Fruit fly (Drosophila melanogaster) whole organism, embryonic: ENCODE measurements around the gene ETHR.
A peak's percentile ranks its signal among the peaks of the same experiment; 100 is the strongest.

Experiments
- CG10462 ChIP-seq: fragments of 200-800 bp; sonication (Bioruptor generic); optimal IDR thresholded peaks from 2 replicates; lab custom pipeline; 2016; ENCODE audit warnings: missing biosample characterization, missing genetic modification characterization
- CG11504 ChIP-seq: fragments of 200-800 bp; sonication (Bioruptor generic); optimal IDR thresholded peaks from 3 replicates; lab custom pipeline; 2019; ENCODE audit warnings: missing biosample characterization, mild to moderate bottlenecking, missing genetic modification characterization, moderate library complexity
- CG12104 ChIP-seq: fragments of 200-800 bp; sonication (Bioruptor generic); optimal IDR thresholded peaks from 3 replicates; lab custom pipeline; 2016; ENCODE audit warnings: missing biosample characterization, missing genetic modification characterization
- CG13894 ChIP-seq: fragments of 200-800 bp; sonication (Bioruptor generic); optimal IDR thresholded peaks from 3 replicates; lab custom pipeline; 2018; ENCODE audit warnings: missing biosample characterization, mild to moderate bottlenecking, missing genetic modification characterization, moderate library complexity
- CG14860 ChIP-seq: fragments of 200-800 bp; sonication (Bioruptor generic); IDR thresholded peaks from 3 replicates; pipeline ENCODE4 v1.3.6; 2022; ENCODE audit warnings: missing biosample characterization, missing genetic modification characterization; ENCODE audit not compliant: partially characterized antibody
- CG15479 ChIP-seq: fragments of 200-800 bp; sonication (Bioruptor generic); optimal IDR thresholded peaks from 3 replicates; lab custom pipeline; 2019; ENCODE audit warnings: missing biosample characterization, mild to moderate bottlenecking, missing genetic modification characterization, moderate library complexity
- CG1603 ChIP-seq: fragments of 200-800 bp; sonication (Bioruptor generic); optimal IDR thresholded peaks from 2 replicates; lab custom pipeline; 2019; ENCODE audit warnings: missing biosample characterization, mild to moderate bottlenecking, missing genetic modification characterization, moderate library complexity
- CG17359 ChIP-seq: fragments of 200-800 bp; sonication (Bioruptor generic); optimal IDR thresholded peaks from 3 replicates; lab custom pipeline; 2018; ENCODE audit warnings: missing biosample characterization, mild to moderate bottlenecking, missing genetic modification characterization, moderate library complexity
- CG2116 ChIP-seq: fragments of 200-800 bp; sonication (Bioruptor generic); optimal IDR thresholded peaks from 3 replicates; lab custom pipeline; 2018; ENCODE audit warnings: missing biosample characterization, mild to moderate bottlenecking, missing genetic modification characterization
- CG2202 ChIP-seq: fragments of 200-800 bp; sonication (Bioruptor generic); optimal IDR thresholded peaks from 2 replicates; lab custom pipeline; 2018; ENCODE audit warnings: missing biosample characterization, mild to moderate bottlenecking, missing genetic modification characterization
- CG2678 ChIP-seq: fragments of 200-800 bp; sonication (Bioruptor generic); optimal IDR thresholded peaks from 3 replicates; lab custom pipeline; 2019; ENCODE audit warnings: missing biosample characterization, mild to moderate bottlenecking, missing genetic modification characterization, moderate library complexity
- CG2875 ChIP-seq: fragments of 200-800 bp; sonication (Bioruptor generic); optimal IDR thresholded peaks from 2 replicates; lab custom pipeline; 2017; ENCODE audit warnings: missing biosample characterization, mild to moderate bottlenecking, missing genetic modification characterization, missing genetic modification reagents
- CG3995 ChIP-seq: fragments of 200-800 bp; sonication (Bioruptor generic); optimal IDR thresholded peaks from 3 replicates; lab custom pipeline; 2016; ENCODE audit warnings: missing biosample characterization, missing genetic modification characterization
- CG6813 ChIP-seq: fragments of 200-800 bp; sonication (Bioruptor generic); optimal IDR thresholded peaks from 2 replicates; lab custom pipeline; 2017; ENCODE audit warnings: missing biosample characterization, missing genetic modification characterization, mild to moderate bottlenecking, moderate library complexity, missing genetic modification reagents
- CG7839 ChIP-seq: fragments of 200-800 bp; sonication (Bioruptor generic); optimal IDR thresholded peaks from 3 replicates; lab custom pipeline; 2018; ENCODE audit warnings: missing biosample characterization, mild to moderate bottlenecking, missing genetic modification characterization, moderate library complexity
- CG7928 ChIP-seq: fragments of 200-800 bp; sonication (Bioruptor generic); optimal IDR thresholded peaks from 2 replicates; lab custom pipeline; 2017; ENCODE audit warnings: missing biosample characterization, mild to moderate bottlenecking, missing genetic modification characterization
- CG8290 ChIP-seq, 3 experiments: fragments of 200-800 bp; sonication (Bioruptor generic); optimal IDR thresholded peaks; 2 replicates each; lab custom pipeline; 2016 to 2019; ENCODE audit warnings: missing biosample characterization in 3 of 3, missing genetic modification characterization in 3 of 3, mild to moderate bottlenecking in 2 of 3, moderate library complexity in 1 of 3
- CG9727 ChIP-seq: fragments of 200-800 bp; sonication (Bioruptor generic); optimal IDR thresholded peaks from 3 replicates; lab custom pipeline; 2017; ENCODE audit warnings: missing biosample characterization, mild to moderate bottlenecking, missing genetic modification characterization
- Deaf1 ChIP-seq: fragments of 200-800 bp; optimal IDR thresholded peaks from 3 replicates; lab custom pipeline; 2019; ENCODE audit warnings: missing biosample characterization, mild to moderate bottlenecking, missing genetic modification characterization, moderate library complexity
- Dek ChIP-seq: fragments of 200-800 bp; sonication (Bioruptor generic); optimal IDR thresholded peaks from 3 replicates; lab custom pipeline; 2019; ENCODE audit warnings: missing biosample characterization, mild to moderate bottlenecking, missing genetic modification characterization, moderate library complexity
- Fer3 ChIP-seq: fragments of 200-800 bp; sonication (Bioruptor generic); optimal IDR thresholded peaks from 2 replicates; lab custom pipeline; 2018; ENCODE audit warnings: missing biosample characterization, mild to moderate bottlenecking, missing genetic modification characterization, moderate library complexity
- Hsf ChIP-seq: fragments of 200-800 bp; sonication (Bioruptor generic); optimal IDR thresholded peaks from 3 replicates; lab custom pipeline; 2016; ENCODE audit warnings: missing biosample characterization, missing genetic modification characterization
- Lhr ChIP-seq: fragments of 200-800 bp; sonication (Bioruptor generic); optimal IDR thresholded peaks from 3 replicates; lab custom pipeline; 2017; ENCODE audit warnings: mild to moderate bottlenecking, missing biosample characterization, missing genetic modification reagents, missing genetic modification characterization
- PHDP ChIP-seq: fragments of 200-800 bp; sonication (Bioruptor generic); optimal IDR thresholded peaks from 3 replicates; lab custom pipeline; 2018; ENCODE audit warnings: missing biosample characterization, mild to moderate bottlenecking, missing genetic modification characterization, moderate library complexity
- Pdp1 ChIP-seq, 2 experiments: fragments of 200-800 bp; sonication (Bioruptor generic); optimal IDR thresholded peaks; 3 replicates each; lab custom pipeline; 2016; ENCODE audit warnings: missing biosample characterization in 2 of 2, missing genetic modification characterization in 2 of 2, mild to moderate bottlenecking in 1 of 2, moderate library complexity in 1 of 2
- Ptx1 ChIP-seq: fragments of 200-800 bp; sonication (Bioruptor generic); IDR thresholded peaks from 2 replicates; pipeline ENCODE4 v1.3.6; 2022; ENCODE audit warnings: missing biosample characterization, missing genetic modification characterization
- Ravus ChIP-seq: fragments of 200-800 bp; sonication (Bioruptor generic); IDR thresholded peaks from 2 replicates; pipeline ENCODE4 v1.3.6; 2022; ENCODE audit warnings: missing biosample characterization, missing genetic modification characterization
- Rfx ChIP-seq: fragments of 200-800 bp; sonication (Bioruptor generic); IDR thresholded peaks from 2 replicates; pipeline ENCODE4 v1.3.6; 2022; ENCODE audit warnings: missing biosample characterization, missing genetic modification characterization
- Trl ChIP-seq, 3 experiments: fragments of >200 bp in 2 of 3; fragments of 200-800 bp in 1 of 3; sonication (Bioruptor generic) in 1 of 3; optimal IDR thresholded peaks; 2 replicates in 1 of 3; 3 replicates in 2 of 3; lab custom pipeline; 2016 to 2017; ENCODE audit warnings: missing biosample characterization in 1 of 3, missing genetic modification characterization in 1 of 3
- Usf ChIP-seq: fragments of 200-800 bp; sonication (Bioruptor generic); optimal IDR thresholded peaks from 2 replicates; lab custom pipeline; 2017; ENCODE audit warnings: missing genotype, missing biosample characterization, missing genetic modification characterization
- Vsx1 ChIP-seq: fragments of 200-800 bp; sonication (Bioruptor generic); optimal IDR thresholded peaks from 2 replicates; lab custom pipeline; 2017; ENCODE audit warnings: missing biosample characterization, mild to moderate bottlenecking, missing genetic modification characterization, missing genetic modification reagents
- amos ChIP-seq: fragments of 200-800 bp; sonication (Bioruptor generic); IDR thresholded peaks from 2 replicates; pipeline ENCODE4 v1.3.6; 2022; ENCODE audit warnings: missing biosample characterization, missing genetic modification characterization; ENCODE audit not compliant: partially characterized antibody
- ato ChIP-seq: fragments of 200-800 bp; sonication (Bioruptor generic); IDR thresholded peaks from 2 replicates; pipeline ENCODE4 v1.3.6; 2022; ENCODE audit warnings: missing biosample characterization, missing genetic modification characterization; ENCODE audit not compliant: partially characterized antibody
- chif ChIP-seq, 2 experiments: fragments of 200-800 bp; sonication (Bioruptor generic); optimal IDR thresholded peaks; 3 replicates each; lab custom pipeline; 2016; ENCODE audit warnings: missing biosample characterization in 2 of 2, missing genetic modification characterization in 2 of 2
- chinmo ChIP-seq: fragments of 200-800 bp; sonication (Bioruptor generic); IDR thresholded peaks from 4 replicates; pipeline ENCODE4 v1.3.6; 2022; ENCODE audit warnings: missing biosample characterization, missing genetic modification characterization; ENCODE audit not compliant: partially characterized antibody
- corto ChIP-seq: fragments of 200-800 bp; sonication (Bioruptor generic); optimal IDR thresholded peaks from 2 replicates; lab custom pipeline; 2016; ENCODE audit warnings: missing biosample characterization, mild to moderate bottlenecking, missing genetic modification characterization, moderate library complexity
- dati ChIP-seq: fragments of 200-800 bp; sonication (Bioruptor generic); IDR thresholded peaks from 2 replicates; pipeline ENCODE4 v1.3.6; 2022; ENCODE audit warnings: missing biosample characterization, missing genetic modification characterization
- dpn ChIP-seq, 2 experiments: fragments of 200-800 bp; sonication (Bioruptor generic); optimal IDR thresholded peaks; 3 replicates each; lab custom pipeline; 2016; ENCODE audit warnings: missing biosample characterization in 2 of 2, missing genetic modification characterization in 2 of 2
- ewg ChIP-seq: fragments of 200-800 bp; sonication (Bioruptor generic); optimal IDR thresholded peaks from 3 replicates; lab custom pipeline; 2017; ENCODE audit warnings: mild to moderate bottlenecking, missing biosample characterization, missing genetic modification reagents, missing genetic modification characterization
- eyg ChIP-seq: fragments of 200-800 bp; sonication (Bioruptor generic); optimal IDR thresholded peaks from 3 replicates; lab custom pipeline; 2016; ENCODE audit warnings: missing biosample characterization, missing genetic modification characterization
- fd3F ChIP-seq: fragments of 200-800 bp; sonication (Bioruptor generic); optimal IDR thresholded peaks from 2 replicates; lab custom pipeline; 2018; ENCODE audit warnings: missing biosample characterization, mild to moderate bottlenecking, missing genetic modification characterization, moderate library complexity
- ftz-f1 ChIP-seq: fragments of 200-800 bp; sonication (Bioruptor generic); optimal IDR thresholded peaks from 2 replicates; lab custom pipeline; 2016; ENCODE audit warnings: missing biosample characterization, missing genetic modification characterization
- gcm2 ChIP-seq: fragments of 200-800 bp; sonication (Bioruptor generic); optimal IDR thresholded peaks from 2 replicates; lab custom pipeline; 2016; ENCODE audit warnings: missing biosample characterization, missing genetic modification characterization
- gem ChIP-seq: fragments of 200-800 bp; sonication (Bioruptor generic); optimal IDR thresholded peaks from 2 replicates; lab custom pipeline; 2019; ENCODE audit warnings: missing biosample characterization, mild to moderate bottlenecking, missing genetic modification characterization, moderate library complexity
- klu ChIP-seq: fragments of 200-800 bp; sonication (Bioruptor generic); IDR thresholded peaks from 2 replicates; pipeline ENCODE4 v1.3.6; 2022; ENCODE audit warnings: missing biosample characterization, missing genetic modification characterization
- stc ChIP-seq: fragments of 200-800 bp; sonication (Bioruptor generic); IDR thresholded peaks from 2 replicates; pipeline ENCODE4 v1.3.6; 2022; ENCODE audit warnings: missing biosample characterization, missing genetic modification characterization
- vfl ChIP-seq: fragments of 200-800 bp; sonication (Bioruptor generic); optimal IDR thresholded peaks from 2 replicates; lab custom pipeline; 2016; ENCODE audit warnings: missing biosample characterization, missing genetic modification characterization
- vvl ChIP-seq: fragments of 200-800 bp; sonication (Bioruptor generic); IDR thresholded peaks from 2 replicates; pipeline ENCODE4 v1.3.6; 2022; ENCODE audit warnings: missing biosample characterization, missing genetic modification characterization
- zen2 ChIP-seq: fragments of 200-800 bp; sonication (Bioruptor generic); IDR thresholded peaks from 3 replicates; pipeline ENCODE4 v1.3.6; 2022; ENCODE audit warnings: missing biosample characterization, missing genetic modification characterization; ENCODE audit not compliant: partially characterized antibody

ETHR gene

DNA sequence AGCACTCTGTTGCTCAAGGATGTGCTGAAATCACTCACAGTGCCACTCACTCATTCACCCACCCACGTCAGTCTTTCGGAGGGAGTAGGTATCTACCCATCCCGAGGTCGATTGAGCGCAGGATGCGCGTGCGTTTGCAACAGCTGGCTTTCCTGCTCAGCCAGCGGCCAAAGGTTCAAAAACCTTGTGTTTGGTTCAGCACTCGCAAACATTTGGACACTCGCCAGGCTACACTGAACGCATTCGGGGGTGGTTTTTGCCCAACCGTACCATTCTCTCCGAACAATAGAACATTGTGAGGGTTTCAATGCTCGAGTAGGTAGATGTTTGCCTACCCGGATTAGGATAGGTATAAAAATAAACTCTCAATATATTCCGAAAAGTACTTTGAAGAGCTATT, 48.2 kb downstream of the ETHR start (continued):
- TF ChIP-seq corto (GFP tag; lab: Kevin White, UChicago) (no peak), CG13894 (tag; lab: Kevin White, UChicago) (peak; percentile 20), vvl (GFP tag; lab: Robert Waterston, UW) (peak; percentile 52; the same call in 1 of the 2 replicates), gem (no peak), CG8290 (GFP tag; optimal IDR thresholded peaks at IDR 0.05; lab: Kevin White, UChicago) (no peak), CG8290 (tag; optimal IDR thresholded peaks at IDR 0.05; lab: Kevin White, UChicago) (peak in 1 of 2 experiments; percentile 49), gcm2 (GFP tag; lab: Kevin White, UChicago) (no peak), Ravus (GFP tag; lab: Robert Waterston, UW) (no peak), CG2202 (tag; lab: Kevin White, UChicago) (no peak), CG6813 (no peak), zen2 (no peak; the same call in 2 of the 3 replicates), CG1603 (tag; lab: Kevin White, UChicago) (no peak), Usf (GFP tag; lab: Kevin White, UChicago) (no peak), Hsf (GFP tag; lab: Kevin White, UChicago) (peak; percentile 7), Trl (optimal IDR thresholded peaks at IDR 0.05; lab: Kevin White, UChicago) (no peak), Trl (GFP tag; optimal IDR thresholded peaks at IDR 0.05; lab: Kevin White, UChicago) (no peak), CG11504 (no peak), dati (no peak), ato (GFP tag; lab: Robert Waterston, UW) (no peak), CG14860 (no peak), chinmo (0 out of 4 replicates have a peak, but pooled peaks have one; percentile 3), ewg (peak; percentile 71), Pdp1 (GFP tag; optimal IDR thresholded peaks at IDR 0.05; lab: Kevin White, UChicago) (no peak), CG3995 (no peak), fd3F (no peak), CG2678 (tag; lab: Kevin White, UChicago) (no peak), amos (GFP tag; lab: Robert Waterston, UW) (peak; percentile 16; the same call in 1 of the 2 replicates), PHDP (tag; lab: Kevin White, UChicago) (no peak), klu (GFP tag; lab: Robert Waterston, UW) (no peak), stc (no peak), Fer3 (tag; lab: Kevin White, UChicago) (no peak), CG12104 (GFP tag; lab: Kevin White, UChicago) (no peak), CG7839 (tag; lab: Kevin White, UChicago) (no peak), dpn (GFP tag; optimal IDR thresholded peaks at IDR 0.05; lab: Kevin White, UChicago) (no peak), CG10462 (GFP tag; lab: Kevin White, UChicago) (no peak), CG7928 (GFP tag; lab: Kevin White, UChicago) (no peak), ftz-f1 (GFP tag; lab: Kevin White, UChicago) (no peak), Ptx1 (no peak), CG2875 (GFP tag; lab: Kevin White, UChicago) (no peak), vfl (no peak), CG17359 (tag; lab: Kevin White, UChicago) (no peak), Dek (tag; lab: Kevin White, UChicago) (no peak), Deaf1 (tag; lab: Kevin White, UChicago) (no peak), CG9727 (GFP tag; lab: Kevin White, UChicago) (no peak), chif (GFP tag; optimal IDR thresholded peaks at IDR 0.05; lab: Kevin White, UChicago) (no peak), CG2116 (GFP tag; lab: Kevin White, UChicago) (no peak), Lhr (GFP tag; lab: Kevin White, UChicago) (no peak), Rfx (0 out of 2 replicates have a peak, but pooled peaks have one; percentile 32), eyg (GFP tag; lab: Kevin White, UChicago) (no peak), Vsx1 (GFP tag; lab: Kevin White, UChicago) (no peak), CG15479 (GFP tag; lab: Kevin White, UChicago) (peak; percentile 76)
